Worm (Caenorhabditis elegans) whole organism, late embryonic: ENCODE results near the gene tor-2.
A peak's percentile ranks its signal among the peaks of the same experiment; 100 is the strongest.

Source experiments
- C08G9.2 ChIP-seq: sonication (generic microtip); optimal IDR thresholded peaks from 2 replicates; lab custom pipeline; 2016; ENCODE audit warnings: mild to moderate bottlenecking, missing genetic modification characterization, moderate library complexity, missing compliant biosample characterization
- C38D4.7 ChIP-seq: fragments of 200-800 bp; sonication (Bioruptor generic); optimal IDR thresholded peaks from 2 replicates; lab custom pipeline; 2018; ENCODE audit warnings: mild to moderate bottlenecking, missing genetic modification characterization, moderate library complexity, missing compliant biosample characterization
- K02D7.2 ChIP-seq: sonication (generic microtip); optimal IDR thresholded peaks from 2 replicates; lab custom pipeline; 2017; ENCODE audit warnings: mild to moderate bottlenecking, missing genetic modification characterization, missing compliant biosample characterization
- K09A11.1 ChIP-seq: sonication (generic microtip); optimal IDR thresholded peaks from 2 replicates; lab custom pipeline; 2017; ENCODE audit warnings: antibody characterized with exemption, mild to moderate bottlenecking, missing genetic modification characterization, missing compliant biosample characterization; ENCODE audit not compliant: insufficient read depth
- Y22D7AL.16 ChIP-seq: sonication (generic microtip); optimal IDR thresholded peaks from 2 replicates; lab custom pipeline; 2016; ENCODE audit warnings: missing genetic modification characterization, missing compliant biosample characterization
- ahr-1 ChIP-seq: sonication (generic microtip); optimal IDR thresholded peaks from 2 replicates; lab custom pipeline; 2016; ENCODE audit warnings: missing genetic modification characterization, missing compliant biosample characterization
- ama-1 ChIP-seq: fragments of 150-350 bp; optimal IDR thresholded peaks from 2 replicates; lab custom pipeline; 2014
- ceh-14 ChIP-seq: sonication (generic microtip); optimal IDR thresholded peaks from 2 replicates; lab custom pipeline; 2016; ENCODE audit warnings: missing genotype, missing genetic modification characterization, missing compliant biosample characterization
- ceh-18 ChIP-seq: sonication (generic microtip); optimal IDR thresholded peaks from 2 replicates; lab custom pipeline; 2016; ENCODE audit warnings: missing genetic modification characterization, missing compliant biosample characterization
- ceh-19 ChIP-seq: fragments of 200-800 bp; sonication (Bioruptor generic); optimal IDR thresholded peaks from 2 replicates; lab custom pipeline; 2018; ENCODE audit warnings: mild to moderate bottlenecking, missing genetic modification characterization, missing compliant biosample characterization
- ceh-22 ChIP-seq: sonication (generic microtip); optimal IDR thresholded peaks from 2 replicates; lab custom pipeline; 2017; ENCODE audit warnings: missing biosample characterization, missing genetic modification characterization
- ceh-24 ChIP-seq: sonication (generic microtip); optimal IDR thresholded peaks from 2 replicates; lab custom pipeline; 2016; ENCODE audit warnings: mild to moderate bottlenecking, missing genetic modification characterization, missing compliant biosample characterization
- ceh-30 ChIP-seq: fragments of 150-350 bp; optimal IDR thresholded peaks from 2 replicates; lab custom pipeline; 2014; ENCODE audit warnings: missing biosample characterization, missing genetic modification characterization
- ceh-31 ChIP-seq: sonication (generic microtip); optimal IDR thresholded peaks from 2 replicates; lab custom pipeline; 2016; ENCODE audit warnings: missing genetic modification characterization, missing compliant biosample characterization
- ceh-34 ChIP-seq: sonication (generic microtip); optimal IDR thresholded peaks from 2 replicates; lab custom pipeline; 2016; ENCODE audit warnings: mild to moderate bottlenecking, missing genetic modification characterization, missing compliant biosample characterization
- ceh-45 ChIP-seq: fragments of 200-800 bp; sonication (Bioruptor generic); IDR thresholded peaks from 2 replicates; pipeline ENCODE4 v1.3.6; 2022; ENCODE audit warnings: missing genetic modification reagents, missing genetic modification characterization, missing compliant biosample characterization
- ceh-48 ChIP-seq: sonication (generic microtip); optimal IDR thresholded peaks from 2 replicates; lab custom pipeline; 2016; ENCODE audit warnings: missing genetic modification characterization, inconsistent platforms, missing compliant biosample characterization
- ceh-6 ChIP-seq: fragments of 200-800 bp; sonication (Bioruptor generic); optimal IDR thresholded peaks from 2 replicates; lab custom pipeline; 2018; ENCODE audit warnings: mild to moderate bottlenecking, missing genetic modification characterization, missing compliant biosample characterization
- elt-2 ChIP-seq: sonication (generic microtip); optimal IDR thresholded peaks from 2 replicates; lab custom pipeline; 2016; ENCODE audit warnings: missing genetic modification reagents, missing genetic modification characterization, missing compliant biosample characterization
- ets-4 ChIP-seq: sonication (generic microtip); optimal IDR thresholded peaks from 2 replicates; lab custom pipeline; 2016; ENCODE audit warnings: missing genetic modification characterization, missing compliant biosample characterization
- eyg-1 ChIP-seq: sonication (generic microtip); optimal IDR thresholded peaks from 2 replicates; lab custom pipeline; 2016; ENCODE audit warnings: missing genotype, missing genetic modification characterization, missing compliant biosample characterization
- fkh-10 ChIP-seq: fragments of 150-350 bp; optimal IDR thresholded peaks from 2 replicates; lab custom pipeline; 2014; ENCODE audit warnings: missing biosample characterization, missing genetic modification reagents, missing genetic modification characterization
- hlh-13 ChIP-seq: fragments of 200-800 bp; sonication (Bioruptor generic); optimal IDR thresholded peaks from 2 replicates; lab custom pipeline; 2018; ENCODE audit warnings: mild to moderate bottlenecking, missing genetic modification characterization, missing compliant biosample characterization
- hlh-15 ChIP-seq: sonication (generic microtip); optimal IDR thresholded peaks from 2 replicates; lab custom pipeline; 2016; ENCODE audit warnings: missing genetic modification characterization, missing compliant biosample characterization
- hlh-30 ChIP-seq: sonication (generic microtip); optimal IDR thresholded peaks from 2 replicates; lab custom pipeline; 2017; ENCODE audit warnings: antibody characterized with exemption, missing genetic modification characterization, missing compliant biosample characterization; ENCODE audit not compliant: insufficient read depth
- hlh-6 ChIP-seq: sonication (generic microtip); optimal IDR thresholded peaks from 2 replicates; lab custom pipeline; 2016; ENCODE audit warnings: missing genotype, missing genetic modification characterization, missing compliant biosample characterization
- lim-6 ChIP-seq: sonication (generic microtip); optimal IDR thresholded peaks from 2 replicates; lab custom pipeline; 2016; ENCODE audit warnings: missing genetic modification characterization, missing compliant biosample characterization
- lin-11 ChIP-seq: fragments of 200-800 bp; sonication (Bioruptor generic); optimal IDR thresholded peaks from 2 replicates; lab custom pipeline; 2018; ENCODE audit warnings: mild to moderate bottlenecking, missing genetic modification characterization, missing compliant biosample characterization
- madf-2 ChIP-seq: sonication (generic microtip); optimal IDR thresholded peaks from 2 replicates; lab custom pipeline; 2017; ENCODE audit warnings: missing genetic modification characterization, missing compliant biosample characterization
- nfya-1 ChIP-seq: sonication (generic microtip); optimal IDR thresholded peaks from 2 replicates; lab custom pipeline; 2017; ENCODE audit warnings: missing genetic modification characterization, mild to moderate bottlenecking, missing compliant biosample characterization, antibody characterized with exemption, moderate library complexity
- nhr-232 ChIP-seq: sonication (generic microtip); optimal IDR thresholded peaks from 2 replicates; lab custom pipeline; 2016; ENCODE audit warnings: missing genetic modification characterization, missing compliant biosample characterization
- pat-9 ChIP-seq: fragments of 200-800 bp; sonication (Bioruptor generic); optimal IDR thresholded peaks from 2 replicates; lab custom pipeline; 2018; ENCODE audit warnings: mild to moderate bottlenecking, missing genetic modification characterization, moderate library complexity, missing compliant biosample characterization
- pros-1 ChIP-seq: fragments of 150-350 bp; optimal IDR thresholded peaks from 2 replicates; lab custom pipeline; 2014; ENCODE audit warnings: missing biosample characterization, missing genetic modification reagents, missing genetic modification characterization
- rnt-1 ChIP-seq: sonication (generic microtip); optimal IDR thresholded peaks from 2 replicates; lab custom pipeline; 2016; ENCODE audit warnings: missing genetic modification characterization, missing compliant biosample characterization
- sdc-2 ChIP-seq: sonication (generic microtip); optimal IDR thresholded peaks from 2 replicates; lab custom pipeline; 2016; ENCODE audit warnings: missing genotype, missing genetic modification characterization, missing compliant biosample characterization
- syd-9 ChIP-seq: sonication (generic microtip); optimal IDR thresholded peaks from 2 replicates; lab custom pipeline; 2016; ENCODE audit warnings: mild to moderate bottlenecking, missing genetic modification characterization, moderate library complexity, missing compliant biosample characterization
- tbx-2 ChIP-seq: sonication (generic microtip); optimal IDR thresholded peaks from 2 replicates; lab custom pipeline; 2016; ENCODE audit warnings: missing genetic modification characterization, missing compliant biosample characterization
- tbx-7 ChIP-seq: sonication (generic microtip); optimal IDR thresholded peaks from 2 replicates; lab custom pipeline; 2016; ENCODE audit warnings: missing genotype, missing genetic modification characterization, missing compliant biosample characterization
- ttx-3 ChIP-seq: sonication (generic microtip); optimal IDR thresholded peaks from 2 replicates; lab custom pipeline; 2016; ENCODE audit warnings: missing genetic modification reagents, missing genetic modification characterization, missing compliant biosample characterization
- unc-3 ChIP-seq, 2 experiments: fragments of 200-800 bp in 1 of 2; sonication (Bioruptor generic) in 1 of 2; sonication (generic microtip) in 1 of 2; conservative IDR thresholded peaks in 1 of 2; optimal IDR thresholded peaks in 1 of 2; 2 replicates each; pipeline versions ENCODE4 v1.3.6 to Lab custom; 2016 to 2022; ENCODE audit warnings: missing compliant biosample characterization in 2 of 2, missing genetic modification characterization in 2 of 2, missing genetic modification reagents in 1 of 2
- unc-42 ChIP-seq: sonication (generic microtip); optimal IDR thresholded peaks from 2 replicates; lab custom pipeline; 2016; ENCODE audit warnings: missing genotype, missing genetic modification characterization, missing compliant biosample characterization
- zip-5 ChIP-seq: sonication (generic microtip); optimal IDR thresholded peaks from 2 replicates; lab custom pipeline; 2016; ENCODE audit warnings: missing genetic modification characterization, missing compliant biosample characterization

The tor-2 gene

ce11 chrIV:14001782-14002181 lies 17.8 kb upstream of the tor-2 start:
- TF ChIP-seq hlh-6 (tag; lab: Kevin White, UChicago) (no peak), syd-9 (tag; lab: Kevin White, UChicago) (no peak), zip-5 (tag; lab: Kevin White, UChicago) (no peak), ceh-18 (no peak)

DNA sequence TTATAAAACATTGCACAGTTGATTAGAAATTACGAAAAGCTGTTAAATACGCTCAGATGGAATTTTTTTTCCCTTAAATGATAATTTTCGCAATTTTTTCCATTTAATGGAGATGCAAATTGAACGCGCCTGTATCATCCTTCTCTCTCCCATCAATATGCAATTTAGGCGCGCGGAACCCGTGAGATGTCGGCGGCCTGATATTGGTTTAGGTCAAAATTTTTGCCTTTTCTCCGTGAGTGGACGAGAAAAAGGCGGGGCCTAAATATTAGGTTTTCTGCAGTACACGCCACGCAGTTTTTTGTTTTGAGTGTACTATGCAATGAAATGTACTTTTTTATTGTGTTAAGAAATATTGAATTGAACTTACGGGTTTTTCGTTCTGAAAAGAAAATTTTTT lies 5.9 kb upstream of the tor-2 start:
- TF ChIP-seq hlh-15 (tag; lab: Kevin White, UChicago) (no peak), ets-4 (no peak), ahr-1 (tag; lab: Kevin White, UChicago) (no peak), ceh-19 (GFP tag; lab: Kevin White, UChicago) (no peak), madf-2 (tag; lab: Kevin White, UChicago) (no peak), C38D4.7 (GFP tag; lab: Kevin White, UChicago) (no peak), nhr-232 (tag; lab: Kevin White, UChicago) (no peak), ceh-6 (GFP tag; lab: Kevin White, UChicago) (no peak), ceh-45 (GFP tag; lab: Robert Waterston, UW) (no peak), lim-6 (no peak), K02D7.2 (tag; lab: Kevin White, UChicago) (no peak), ceh-30 (tag; lab: Kevin White, UChicago) (no peak), tbx-7 (no peak), fkh-10 (GFP tag; lab: Kevin White, UChicago) (no peak), ceh-18 (no peak), eyg-1 (no peak), pat-9 (tag; lab: Kevin White, UChicago) (no peak)

DNA sequence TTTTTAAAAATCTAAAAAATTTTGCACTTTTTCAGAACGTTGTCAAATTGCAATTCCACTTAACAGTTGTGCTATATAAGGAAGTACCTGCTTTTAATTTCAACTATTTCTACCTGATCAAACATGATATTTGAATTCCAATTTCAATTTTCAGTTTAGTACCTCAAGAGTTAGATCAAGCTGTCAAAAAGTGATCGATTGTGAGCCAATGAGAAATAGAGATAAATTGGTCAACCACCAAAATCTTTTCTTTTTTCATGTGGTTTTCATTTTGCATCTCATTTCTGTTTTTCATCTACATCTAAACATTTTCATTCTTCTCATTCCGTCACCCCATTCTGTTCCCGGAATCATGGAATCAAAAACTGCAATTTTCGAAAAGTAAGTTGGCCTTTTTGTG lies 4.8 kb upstream of the tor-2 start, which contains the start of gene egl-23:
Gene egl-23 (plus strand): TSS at position 301 of the 400 bp plus-strand sequence.
- no peak for TF ChIP-seq ceh-24

- TF ChIP-seq pros-1 (no peak), rnt-1 (tag; lab: Kevin White, UChicago) (no peak), zip-5 (tag; lab: Kevin White, UChicago) (no peak), ceh-14 (tag; lab: Kevin White, UChicago) (no peak), hlh-30 (tag; lab: Kevin White, UChicago) (no peak), Y22D7AL.16 (tag; lab: Kevin White, UChicago) (no peak), ceh-30 (tag; lab: Kevin White, UChicago) (no peak)
Measured at ce11 chrIV:13985705-13986104, 1.8 kb upstream of the tor-2 start, which contains the start of gene tor-1. Gene tor-1 (minus strand): TSS chrIV:13985805.

DNA sequence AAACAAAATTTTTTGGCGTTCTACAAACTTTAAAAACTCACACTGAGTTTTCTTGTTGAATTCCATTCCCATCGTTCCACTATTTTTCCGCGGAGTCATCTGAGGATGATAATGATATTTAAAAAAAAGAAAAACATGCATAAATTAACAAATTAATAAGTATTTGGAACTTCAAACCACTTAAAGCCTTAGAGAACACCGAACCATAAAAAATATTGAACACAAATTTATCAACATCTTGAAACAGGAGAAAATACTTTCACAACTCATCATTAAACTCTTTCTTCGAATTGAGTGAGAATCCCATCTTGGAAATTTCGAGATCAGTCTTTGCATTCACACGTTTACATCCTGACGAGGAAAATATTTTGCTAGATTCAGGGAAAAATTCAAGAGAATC lies 1.5 kb downstream of the tor-2 start, which contains the start of gene gei-18:
Gene gei-18 (minus strand): TSS at position 101 of the 400 bp plus-strand sequence.
- no peak for TF ChIP-seq sdc-2
- no peak for TF ChIP-seq ceh-22 (tag; lab: Kevin White, UChicago)
- TF ChIP-seq eyg-1: no peak
- TF ChIP-seq hlh-13 (GFP tag; lab: Kevin White, UChicago): no peak
- no peak for TF ChIP-seq ama-1
- TF ChIP-seq elt-2 (tag; lab: Kevin White, UChicago): no peak
- TF ChIP-seq unc-42 (tag; lab: Kevin White, UChicago): no peak
- TF ChIP-seq lin-11 (tag; lab: Kevin White, UChicago): no peak

DNA sequence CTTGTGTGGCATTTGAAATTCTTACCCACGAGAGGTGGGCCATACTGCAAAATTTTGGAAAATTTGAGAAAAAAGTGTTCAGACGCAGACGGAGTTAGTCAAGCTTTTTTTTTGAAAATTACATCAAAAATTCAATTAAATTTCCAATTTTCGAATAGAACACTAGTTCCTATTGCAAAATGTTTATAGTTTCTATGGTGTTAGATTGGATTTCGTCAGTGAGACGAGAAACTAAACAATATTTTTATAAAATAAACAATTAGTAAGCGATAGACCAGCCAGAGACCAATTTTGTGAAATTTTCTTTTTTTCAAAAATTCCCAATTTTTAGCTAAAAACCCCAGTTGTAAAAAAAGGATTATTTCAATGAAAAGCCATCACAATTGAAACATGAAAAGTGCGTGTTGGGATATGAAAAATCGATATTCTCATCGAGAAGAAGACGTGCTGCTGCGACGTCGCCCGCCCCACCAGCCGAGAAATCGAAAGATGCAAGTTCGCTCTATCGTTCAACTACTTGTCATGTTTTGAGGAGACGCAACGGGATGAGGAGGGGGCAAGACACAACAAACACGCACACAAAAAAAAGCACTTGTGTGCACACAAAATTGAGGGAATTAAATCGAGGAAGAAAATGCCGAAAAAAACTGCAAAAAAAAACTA lies 4.0 kb downstream of the tor-2 start, which contains the start of gene dnbp-1:
Gene dnbp-1 (minus strand): TSS at position 51 of the 663 bp plus-strand sequence.
- TF ChIP-seq nfya-1 (tag; lab: Kevin White, UChicago) (peak; percentile 43), ceh-34 (peak; percentile 55), pat-9 (tag; lab: Kevin White, UChicago) (no peak), unc-42 (tag; lab: Kevin White, UChicago) (peak; percentile 74), C08G9.2 (tag; lab: Kevin White, UChicago) (no peak), pros-1 (peak; percentile 48), C38D4.7 (GFP tag; lab: Kevin White, UChicago) (no peak), ceh-48 (tag; lab: Kevin White, UChicago) (peak; percentile 94), ceh-14 (tag; lab: Kevin White, UChicago) (peak; percentile 41), ttx-3 (tag; lab: Kevin White, UChicago) (no peak), ceh-31 (tag; lab: Kevin White, UChicago) (peak; percentile 78), tbx-2 (tag; lab: Kevin White, UChicago) (peak; percentile 84), unc-3 (GFP tag; conservative IDR thresholded peaks at IDR 0.05; lab: Robert Waterston, UW) (no peak), unc-3 (tag; optimal IDR thresholded peaks at IDR 0.05; lab: Kevin White, UChicago) (peak; percentile 12), K09A11.1 (no peak), rnt-1 (tag; lab: Kevin White, UChicago) (peak; percentile 4)
